Worm (Caenorhabditis elegans) whole organism, L4 larva: ENCODE data around the gene F11A5.15.

Source experiments
- ZK337.2 ChIP-seq: fragments of 200-800 bp; sonication (Bioruptor generic); IDR thresholded peaks from 2 replicates; pipeline ENCODE4 v1.3.6; 2022; ENCODE audit warnings: missing genetic modification reagents, missing genetic modification characterization, missing compliant biosample characterization
- nhr-10 ChIP-seq: fragments of 150-350 bp; optimal IDR thresholded peaks from 2 replicates; lab custom pipeline; 2014; ENCODE audit warnings: missing biosample characterization, missing genetic modification characterization
- nhr-237 ChIP-seq: sonication (generic microtip); optimal IDR thresholded peaks from 2 replicates; lab custom pipeline; 2017; ENCODE audit warnings: missing biosample characterization, missing genetic modification characterization
- unc-62 ChIP-seq, 3 experiments: fragments of 150-350 bp in 1 of 3; sonication (generic microtip); optimal IDR thresholded peaks in 2 of 3; peaks in 1 of 3; 1 replicate in 1 of 3; 2 replicates in 2 of 3; lab custom pipeline; 2014 to 2017; ENCODE audit warnings: missing biosample characterization in 3 of 3, missing genetic modification characterization in 3 of 3, missing genetic modification reagents in 3 of 3, missing genotype in 1 of 3

DNA sequence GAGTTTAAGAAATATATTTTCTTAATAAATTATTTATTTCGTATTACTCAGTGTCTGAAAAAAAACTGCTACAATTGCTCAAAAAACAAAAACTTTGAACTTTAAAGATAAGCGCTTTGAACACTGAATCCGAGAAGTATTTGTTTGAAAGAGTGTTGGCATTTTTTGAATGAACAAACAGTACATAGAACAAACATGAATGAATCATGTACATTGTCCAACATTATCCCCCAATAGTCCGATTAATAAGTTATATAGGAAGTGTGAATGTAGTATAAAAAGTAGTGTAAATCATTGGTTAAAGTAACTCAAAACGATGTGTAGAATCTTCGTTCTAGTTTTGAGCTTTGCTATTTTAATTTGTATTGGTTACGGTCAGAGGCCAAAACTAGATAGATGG is 16.7 kb downstream of the F11A5.15 start, which contains the start of gene F11A5.17:
- no peak for TF ChIP-seq nhr-10 (tag; lab: Kevin White, UChicago)
- TF ChIP-seq unc-62 (GFP tag; optimal IDR thresholded peaks at IDR 0.05 in 1 of 2; lab: Kevin White, UChicago): peak in 1 of 2 experiments; percentile 15
- no peak for TF ChIP-seq unc-62 (tag; optimal IDR thresholded peaks at IDR 0.05; lab: Kevin White, UChicago)
- TF ChIP-seq ZK337.2 (GFP tag; lab: Robert Waterston, UW): no peak
- TF ChIP-seq nhr-237 (tag; lab: Kevin White, UChicago): no peak
